Worm (Caenorhabditis elegans) whole organism, early embryonic: ENCODE measurements around the gene F01D5.10.

Source experiments
- B0310.2 ChIP-seq: sonication (generic microtip); optimal IDR thresholded peaks from 2 replicates; lab custom pipeline; 2016; ENCODE audit warnings: mild to moderate bottlenecking, missing genetic modification characterization, missing compliant biosample characterization
- F13C5.2 ChIP-seq: sonication (generic microtip); optimal IDR thresholded peaks from 2 replicates; lab custom pipeline; 2017; ENCODE audit warnings: mild to moderate bottlenecking, missing genetic modification characterization, inconsistent platforms, missing compliant biosample characterization
- aly-1 ChIP-seq: sonication (generic microtip); optimal IDR thresholded peaks from 2 replicates; lab custom pipeline; 2016; ENCODE audit warnings: missing genetic modification characterization, missing compliant biosample characterization
- ama-1 ChIP-seq: fragments of 150-350 bp; optimal IDR thresholded peaks from 2 replicates; lab custom pipeline; 2014
- ceh-13 ChIP-seq: fragments of 200-800 bp; sonication (Bioruptor generic); optimal IDR thresholded peaks from 2 replicates; lab custom pipeline; 2018; ENCODE audit warnings: mild to moderate bottlenecking, missing genetic modification characterization, missing compliant biosample characterization
- ceh-36 ChIP-seq: sonication (generic microtip); optimal IDR thresholded peaks from 2 replicates; lab custom pipeline; 2016; ENCODE audit warnings: missing genetic modification characterization, inconsistent platforms, missing compliant biosample characterization
- ets-7 ChIP-seq: sonication (generic microtip); optimal IDR thresholded peaks from 2 replicates; lab custom pipeline; 2016; ENCODE audit warnings: missing genotype, missing genetic modification characterization, missing compliant biosample characterization
- flt-1 ChIP-seq: fragments of 200-800 bp; sonication (Bioruptor generic); IDR thresholded peaks from 2 replicates; pipeline ENCODE4 v1.3.6; 2022; ENCODE audit warnings: missing genetic modification characterization, missing compliant biosample characterization
- hmbx-1 ChIP-seq: sonication (generic microtip); optimal IDR thresholded peaks from 2 replicates; lab custom pipeline; 2016; ENCODE audit warnings: mild to moderate bottlenecking, missing genetic modification characterization, missing compliant biosample characterization
- hmg-4 ChIP-seq: fragments of 200-800 bp; sonication (Bioruptor generic); optimal IDR thresholded peaks from 2 replicates; lab custom pipeline; 2018; ENCODE audit warnings: mild to moderate bottlenecking, missing genetic modification characterization, missing compliant biosample characterization
- hnd-1 ChIP-seq: sonication (generic microtip); optimal IDR thresholded peaks from 2 replicates; lab custom pipeline; 2016; ENCODE audit warnings: missing genetic modification characterization, missing compliant biosample characterization
- pes-1 ChIP-seq: fragments of 200-800 bp; sonication (Bioruptor generic); IDR thresholded peaks from 2 replicates; pipeline ENCODE4 v1.3.6; 2022; ENCODE audit warnings: missing genetic modification reagents, missing genetic modification characterization, missing compliant biosample characterization
- scrt-1 ChIP-seq: fragments of 200-800 bp; sonication (Bioruptor generic); IDR thresholded peaks from 2 replicates; pipeline ENCODE4 v1.3.6; 2022; ENCODE audit warnings: missing genetic modification characterization, missing compliant biosample characterization
- sea-1 ChIP-seq: fragments of 200-800 bp; sonication (Bioruptor generic); conservative IDR thresholded peaks from 2 replicates; pipeline ENCODE4 v1.3.6; 2022; ENCODE audit warnings: missing genetic modification characterization, missing compliant biosample characterization
- tbx-11 ChIP-seq: fragments of 200-800 bp; sonication (Bioruptor generic); IDR thresholded peaks from 2 replicates; pipeline ENCODE4 v1.3.6; 2022; ENCODE audit warnings: missing genetic modification characterization, missing compliant biosample characterization
- tbx-37 ChIP-seq: fragments of 200-800 bp; sonication (Bioruptor generic); conservative IDR thresholded peaks from 2 replicates; pipeline ENCODE4 v1.3.6; 2022; ENCODE audit warnings: missing genetic modification reagents, missing genetic modification characterization, missing compliant biosample characterization
- tra-4 ChIP-seq: sonication (generic microtip); optimal IDR thresholded peaks from 2 replicates; lab custom pipeline; 2017; ENCODE audit warnings: missing genetic modification characterization, missing compliant biosample characterization

Gene F01D5.10

DNA sequence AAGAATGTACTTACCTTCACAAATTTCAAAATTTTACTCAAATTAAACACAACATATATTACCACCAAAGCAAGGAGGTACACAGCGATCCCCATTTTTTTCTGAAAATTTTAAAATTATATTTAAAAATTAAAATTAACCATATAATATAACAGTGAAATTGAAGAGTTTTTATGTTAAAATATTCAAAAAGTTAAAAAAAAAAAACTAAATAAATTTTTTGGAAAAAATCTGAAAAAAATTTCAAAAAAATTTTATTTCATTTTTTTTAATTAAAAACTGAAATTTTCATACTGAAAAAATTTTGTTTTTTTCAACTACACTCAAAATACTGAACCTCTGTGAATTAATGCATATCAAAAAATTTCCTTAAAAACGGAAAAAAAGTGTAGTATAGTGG is 4.3 kb downstream of the F01D5.10 start, which contains the start of gene cyp-37A1:
cyp-37A1 (minus strand) TSS at position 101 of the 400 bp plus-strand sequence.
- TF ChIP-seq sea-1 (GFP tag; lab: Robert Waterston, UW), result no peak

DNA sequence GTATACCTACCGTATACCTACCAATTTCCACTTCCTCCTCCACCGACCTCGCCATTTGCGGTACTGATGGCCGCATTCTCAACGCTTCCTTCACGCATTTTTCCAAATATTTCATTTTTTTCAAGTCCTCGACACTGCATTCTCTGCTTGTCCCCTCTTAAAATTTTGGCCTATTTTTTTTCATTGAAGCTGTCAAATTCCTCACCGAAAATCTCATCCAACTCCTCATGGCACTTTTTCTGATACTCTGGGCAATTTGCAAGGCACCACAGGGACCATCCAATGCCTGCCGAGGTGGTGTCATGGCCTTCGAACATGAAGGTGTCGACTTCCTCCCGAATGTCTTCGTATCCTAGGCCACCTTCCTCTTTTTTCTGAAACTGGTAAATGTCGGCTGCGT is 6.5 kb downstream of the F01D5.10 start:
- TF ChIP-seq hmg-4, result no peak
- TF ChIP-seq pes-1, result no peak
- TF ChIP-seq ceh-36 (tag; lab: Kevin White, UChicago), result no peak
- TF ChIP-seq B0310.2 (tag; lab: Kevin White, UChicago), result no peak
- no peak for TF ChIP-seq ets-7 (tag; lab: Kevin White, UChicago)
- TF ChIP-seq tra-4 (tag; lab: Kevin White, UChicago), result no peak

DNA sequence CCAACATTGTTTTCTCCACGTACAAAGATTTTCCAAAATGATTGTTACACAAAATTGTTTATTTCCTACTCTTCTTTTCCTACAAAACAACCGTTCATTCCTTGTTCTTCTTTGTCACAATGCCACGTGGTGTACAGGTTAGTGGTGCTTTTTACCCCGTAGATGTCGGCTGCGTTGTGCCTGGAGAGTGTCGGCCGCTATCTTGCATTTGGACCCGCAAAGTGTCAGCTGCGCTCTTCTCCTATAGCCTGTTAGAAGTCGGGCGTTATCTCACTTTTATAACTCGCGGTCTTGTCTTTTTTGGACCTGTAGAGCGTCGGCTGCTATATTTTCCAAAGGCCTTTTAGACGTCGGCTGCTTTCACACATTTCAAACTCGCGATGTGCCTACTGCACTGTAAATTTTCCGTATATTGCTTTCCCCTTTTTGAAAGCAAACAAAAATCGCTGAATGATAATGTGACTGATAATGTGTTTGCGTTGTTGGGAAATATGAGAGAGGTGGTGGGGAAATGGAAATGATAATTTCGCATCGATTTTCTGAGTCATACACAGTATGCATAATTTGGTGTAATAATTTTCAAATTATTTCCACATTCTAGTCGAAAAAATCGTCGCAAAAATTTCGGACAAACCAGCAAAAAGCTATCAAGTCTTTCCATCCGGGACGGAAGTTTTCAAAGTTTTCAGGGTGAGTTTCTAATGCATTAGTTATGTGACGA is 10.3 kb downstream of the F01D5.10 start, which contains the start of gene F01D5.8:
F01D5.8 (plus strand) TSS at position 51 of the 721 bp plus-strand sequence.
- TF ChIP-seq ama-1 (lab: Kevin White, UChicago), result no peak
- TF ChIP-seq flt-1, result no peak
- TF ChIP-seq ceh-36 (tag; lab: Kevin White, UChicago), result no peak
- TF ChIP-seq sea-1 (GFP tag; lab: Robert Waterston, UW), result no peak
- no peak for TF ChIP-seq tbx-37 (GFP tag; lab: Robert Waterston, UW)
- no peak for TF ChIP-seq tbx-11 (GFP tag; lab: Robert Waterston, UW)
- TF ChIP-seq tra-4 (tag; lab: Kevin White, UChicago), result no peak
- no peak for TF ChIP-seq ceh-13 (GFP tag; lab: Kevin White, UChicago)
- TF ChIP-seq B0310.2 (tag; lab: Kevin White, UChicago), result no peak
- no peak for TF ChIP-seq pes-1
- no peak for TF ChIP-seq ets-7 (tag; lab: Kevin White, UChicago)
- no peak for TF ChIP-seq scrt-1 (GFP tag; lab: Robert Waterston, UW)
- no peak for TF ChIP-seq hnd-1 (tag; lab: Kevin White, UChicago)
- no peak for TF ChIP-seq F13C5.2 (tag; lab: Kevin White, UChicago)

DNA sequence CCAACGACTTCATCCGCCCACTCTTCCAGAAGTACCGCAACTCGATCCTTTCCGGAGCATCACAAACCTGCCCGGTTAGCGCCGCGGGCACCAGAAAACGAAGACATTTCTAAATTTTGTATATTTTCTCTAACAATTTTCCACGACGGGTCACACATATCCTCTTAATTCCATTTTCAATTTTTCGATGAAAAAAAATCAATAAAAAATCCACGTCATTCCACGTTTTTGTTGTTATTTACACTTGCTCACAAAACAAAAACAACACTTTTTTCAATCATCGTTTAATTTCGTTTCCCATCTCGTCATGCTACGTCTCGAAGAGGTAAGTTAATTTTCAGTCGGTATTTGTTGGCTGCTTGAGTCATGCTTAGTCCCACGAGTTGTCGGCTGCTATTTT is 12.8 kb downstream of the F01D5.10 start, which contains the start of gene F01D5.7:
F01D5.7 (plus strand) TSS at position 301 of the 400 bp plus-strand sequence.
- TF ChIP-seq tra-4 (tag; lab: Kevin White, UChicago) (no peak), ceh-13 (GFP tag; lab: Kevin White, UChicago) (no peak)

DNA sequence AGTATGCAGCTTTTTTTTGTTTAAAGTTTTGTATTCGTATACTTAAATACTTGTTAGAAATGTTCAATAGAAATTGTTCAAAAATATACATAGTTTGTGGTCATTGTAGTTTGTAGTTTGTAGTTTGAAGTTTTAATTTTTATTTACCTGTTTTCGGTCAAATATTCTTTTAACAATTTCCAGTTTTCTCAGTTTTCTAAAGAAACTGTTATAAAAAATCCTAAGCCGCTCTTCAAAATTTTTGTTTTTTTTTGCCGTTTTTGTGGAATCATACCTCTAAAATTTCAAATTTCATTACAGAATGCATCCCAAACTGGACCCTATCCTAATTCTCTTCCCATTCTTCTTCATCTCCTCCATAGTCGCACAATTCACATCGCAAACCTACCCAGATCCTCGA is 14.9 kb downstream of the F01D5.10 start, which contains the start of gene F01D5.6:
F01D5.6 (plus strand) TSS at position 301 of the 400 bp plus-strand sequence.
- TF ChIP-seq hmg-4 (no peak), ceh-36 (tag; lab: Kevin White, UChicago) (no peak), scrt-1 (GFP tag; lab: Robert Waterston, UW) (no peak), ceh-13 (GFP tag; lab: Kevin White, UChicago) (no peak), ama-1 (lab: Kevin White, UChicago) (no peak), flt-1 (no peak), aly-1 (tag; lab: Kevin White, UChicago) (no peak), tra-4 (tag; lab: Kevin White, UChicago) (no peak), sea-1 (GFP tag; lab: Robert Waterston, UW) (no peak), pes-1 (no peak), ets-7 (tag; lab: Kevin White, UChicago) (no peak), B0310.2 (tag; lab: Kevin White, UChicago) (no peak)

DNA sequence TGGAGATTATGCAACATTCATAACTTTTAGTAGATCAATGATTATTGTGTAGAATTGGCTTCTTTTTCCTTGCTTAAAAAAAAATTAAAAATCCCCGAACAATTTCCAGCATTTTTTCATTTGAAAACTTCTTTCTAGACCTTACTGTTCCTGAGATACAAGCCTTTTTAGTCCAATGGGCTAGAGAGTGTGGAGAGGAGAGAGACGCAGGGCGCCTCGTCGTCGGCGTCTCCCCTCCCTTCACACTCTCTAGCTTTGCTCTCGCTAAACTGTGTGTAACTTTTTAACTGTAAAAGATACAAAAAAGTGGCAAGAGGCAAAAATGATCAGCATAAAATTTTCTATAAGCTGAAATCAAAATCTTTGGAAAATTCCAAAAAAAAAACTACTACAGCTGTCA is 15.9 kb downstream of the F01D5.10 start:
- no peak for TF ChIP-seq B0310.2 (tag; lab: Kevin White, UChicago)

DNA sequence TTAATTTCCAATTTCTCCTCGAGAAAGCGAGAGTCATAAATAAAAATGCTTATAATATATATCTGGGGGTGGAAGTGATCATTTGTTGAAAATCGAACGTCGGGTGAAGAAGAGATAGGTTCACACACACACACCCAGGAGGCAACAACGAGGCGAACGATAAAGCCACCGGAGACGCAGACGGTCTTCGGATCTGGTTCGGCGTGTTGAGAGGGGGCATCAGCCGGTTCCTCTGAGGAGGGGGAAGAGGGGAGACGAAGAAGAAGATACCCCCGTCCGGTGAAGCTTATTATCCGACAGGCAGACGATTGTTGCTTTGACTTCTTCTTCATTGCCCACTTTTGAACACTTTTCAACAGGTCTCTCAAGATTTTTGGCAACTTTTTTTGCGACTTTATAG is 16.4 kb downstream of the F01D5.10 start:
- TF ChIP-seq pes-1 (no peak), flt-1 (no peak), F13C5.2 (tag; lab: Kevin White, UChicago) (no peak), sea-1 (GFP tag; lab: Robert Waterston, UW) (no peak), tbx-37 (GFP tag; lab: Robert Waterston, UW) (no peak), ceh-13 (GFP tag; lab: Kevin White, UChicago) (no peak), tra-4 (tag; lab: Kevin White, UChicago) (no peak), ceh-36 (tag; lab: Kevin White, UChicago) (no peak), B0310.2 (tag; lab: Kevin White, UChicago) (no peak), ets-7 (tag; lab: Kevin White, UChicago) (no peak), hnd-1 (tag; lab: Kevin White, UChicago) (no peak), aly-1 (tag; lab: Kevin White, UChicago) (no peak), hmbx-1 (no peak), scrt-1 (GFP tag; lab: Robert Waterston, UW) (no peak), ama-1 (lab: Kevin White, UChicago) (no peak), tbx-11 (GFP tag; lab: Robert Waterston, UW) (no peak), hmg-4 (no peak)

DNA sequence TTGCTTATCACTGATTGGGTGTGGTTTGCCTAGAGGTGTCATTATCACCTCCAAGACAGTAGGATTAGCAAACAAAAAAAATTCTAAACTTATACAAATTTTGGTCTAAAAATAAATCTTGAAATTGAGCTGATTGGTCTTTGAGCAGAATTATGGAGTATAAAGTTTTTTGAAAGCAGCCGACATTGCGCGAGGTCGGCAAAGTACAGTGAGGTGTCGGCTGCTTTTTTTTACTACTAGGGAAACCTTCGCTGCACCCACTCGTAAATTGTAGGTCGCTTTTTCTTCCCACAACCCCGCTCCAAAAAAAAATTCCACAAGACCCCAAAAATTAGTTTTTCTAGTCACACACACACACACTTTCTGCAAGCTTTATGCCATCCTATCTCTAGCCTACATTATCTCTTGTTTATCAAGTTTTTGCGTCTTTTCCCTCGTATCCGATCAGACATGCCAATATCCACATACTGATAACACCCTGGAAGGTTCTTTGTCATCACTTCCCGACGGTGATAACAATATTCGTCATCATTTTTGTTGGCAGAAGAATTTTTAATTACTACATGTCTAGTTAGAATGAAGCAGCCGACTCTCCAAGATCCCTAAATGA is 17.2 kb downstream of the F01D5.10 start:
- TF ChIP-seq hmbx-1 (no peak), ets-7 (tag; lab: Kevin White, UChicago) (no peak), ceh-13 (GFP tag; lab: Kevin White, UChicago) (no peak), sea-1 (GFP tag; lab: Robert Waterston, UW) (no peak), tbx-37 (GFP tag; lab: Robert Waterston, UW) (no peak), tbx-11 (GFP tag; lab: Robert Waterston, UW) (no peak), pes-1 (no peak), ama-1 (lab: Kevin White, UChicago) (no peak), scrt-1 (GFP tag; lab: Robert Waterston, UW) (no peak), aly-1 (tag; lab: Kevin White, UChicago) (no peak), tra-4 (tag; lab: Kevin White, UChicago) (no peak)
